Fruit fly (Drosophila melanogaster) whole organism: ENCODE results near the gene Tom40.

Experiments
- CG8478 ChIP-seq: fragments of >200 bp; optimal IDR thresholded peaks from 2 replicates; lab custom pipeline; 2018; ENCODE audit warnings: inconsistent platforms
- Dll ChIP-seq: fragments of >200 bp; optimal IDR thresholded peaks from 2 replicates; lab custom pipeline; 2017
- EcR ChIP-seq, 2 experiments: fragments of >200 bp; optimal IDR thresholded peaks; 2 replicates each; lab custom pipeline; 2017; ENCODE audit warnings: missing biosample characterization in 2 of 2, missing genetic modification characterization in 2 of 2, missing genetic modification reagents in 2 of 2
- pan ChIP-seq: fragments of >200 bp; optimal IDR thresholded peaks from 2 replicates; lab custom pipeline; 2017
- psq ChIP-seq: fragments of >200 bp; optimal IDR thresholded peaks from 2 replicates; lab custom pipeline; 2017
- usp ChIP-seq: fragments of >200 bp; optimal IDR thresholded peaks from 2 replicates; lab custom pipeline; 2017; ENCODE audit warnings: missing biosample characterization, missing genetic modification characterization, mixed read lengths

The Tom40 gene

dm6 chrX:7705175-7706097 is 31.3 kb upstream of the Tom40 start:
- TF ChIP-seq Dll (lab: Kevin White, UChicago): peak; percentile 69
- TF ChIP-seq EcR (GFP tag; optimal IDR thresholded peaks at IDR 0.05; lab: Kevin White, UChicago): peak in 1 of 2 experiments; percentile 12
- TF ChIP-seq psq (lab: Kevin White, UChicago): no peak
- TF ChIP-seq CG8478 (lab: Kevin White, UChicago): no peak
- TF ChIP-seq pan: no peak
- TF ChIP-seq usp (GFP tag; lab: Kevin White, UChicago): no peak

DNA sequence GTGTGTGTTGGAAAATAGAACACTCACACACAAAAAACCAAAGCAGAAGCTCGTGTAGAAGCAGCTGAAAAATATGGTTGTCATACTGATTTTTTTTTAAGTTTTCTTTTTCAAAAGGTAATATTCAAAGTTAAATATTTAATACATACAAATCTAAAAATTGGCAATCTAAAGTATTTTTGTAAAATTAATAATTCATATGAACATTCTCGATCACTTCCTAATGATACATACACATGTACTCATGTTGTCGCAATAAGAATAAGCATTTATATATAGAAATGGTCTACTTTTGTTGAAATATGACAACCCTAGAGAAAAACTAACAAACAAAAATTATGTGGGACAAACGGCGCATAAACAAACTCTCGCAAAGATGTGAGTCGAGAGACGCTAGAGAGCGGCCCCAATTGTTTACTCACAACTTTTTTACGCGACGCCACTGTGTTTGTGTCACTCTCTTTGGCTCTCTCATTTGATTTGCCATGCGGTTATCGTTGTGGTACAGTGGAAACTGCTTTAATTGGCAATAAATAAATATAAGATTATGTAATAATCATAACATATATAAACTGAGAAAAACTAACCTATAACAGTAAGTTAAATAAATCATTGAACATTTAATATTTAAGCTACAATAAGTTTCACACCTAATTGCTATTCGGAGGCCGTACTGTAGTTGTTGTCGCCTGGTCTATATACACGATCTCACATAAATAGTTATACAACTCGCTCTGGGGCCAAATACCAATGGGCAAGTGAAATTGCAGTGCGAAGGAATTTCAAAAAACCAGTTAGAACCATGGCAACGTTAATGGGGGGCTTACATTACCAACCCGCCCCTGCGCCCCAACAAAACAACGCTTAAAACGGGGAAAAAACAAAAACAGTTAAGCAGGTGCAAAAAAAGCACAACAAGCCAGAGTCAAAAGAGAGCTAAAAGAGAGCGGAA is 30.0 kb upstream of the Tom40 start:
- no peak for TF ChIP-seq psq (lab: Kevin White, UChicago)
- TF ChIP-seq CG8478 (lab: Kevin White, UChicago): no peak
- no peak for TF ChIP-seq EcR (GFP tag; optimal IDR thresholded peaks at IDR 0.05; lab: Kevin White, UChicago)
- no peak for TF ChIP-seq Dll (lab: Kevin White, UChicago)
- no peak for TF ChIP-seq pan
- TF ChIP-seq usp (GFP tag; lab: Kevin White, UChicago): no peak

DNA sequence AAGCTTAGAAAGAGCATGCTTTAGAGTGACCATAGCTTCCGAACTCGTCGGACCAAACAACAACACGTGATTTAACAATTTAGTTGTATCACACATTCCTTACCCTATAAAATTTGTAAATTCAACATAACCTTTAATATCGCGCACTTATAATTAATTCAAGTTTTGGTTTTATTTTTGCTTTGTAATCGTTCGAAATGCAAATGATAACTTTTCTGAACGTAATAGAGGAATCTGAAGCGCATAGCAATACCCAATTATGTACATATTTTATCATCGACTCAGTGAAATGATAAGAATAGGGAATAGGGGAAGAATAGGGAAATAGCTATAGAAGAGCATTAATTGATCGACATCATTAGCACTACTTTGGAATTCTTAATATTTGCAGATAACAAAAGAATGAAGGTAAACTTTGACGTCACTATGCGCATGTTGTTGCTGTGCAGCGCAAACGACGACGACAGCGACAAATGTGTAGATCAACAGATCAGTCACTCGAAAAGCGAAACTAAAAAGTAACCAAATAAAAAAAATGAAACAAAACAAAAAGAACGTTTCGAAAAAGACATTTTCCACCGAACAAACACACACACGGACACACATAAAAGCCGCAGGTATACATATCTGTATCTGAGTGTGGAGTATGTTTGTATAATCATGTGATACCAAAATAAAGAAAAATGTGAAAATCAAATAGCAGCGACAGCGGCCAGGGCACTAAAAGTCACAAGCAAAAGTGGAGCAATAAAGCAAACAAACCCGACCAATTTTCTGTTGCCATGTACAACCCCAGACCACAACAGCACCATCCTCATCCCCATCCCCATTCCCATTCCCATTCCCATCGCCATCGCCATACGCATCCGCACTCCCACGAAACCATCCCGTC is 29.1 kb upstream of the Tom40 start:
- TF ChIP-seq psq (lab: Kevin White, UChicago) (no peak), pan (peak; percentile 58), CG8478 (lab: Kevin White, UChicago) (no peak), EcR (GFP tag; optimal IDR thresholded peaks at IDR 0.05; lab: Kevin White, UChicago) (no peak), usp (GFP tag; lab: Kevin White, UChicago) (no peak), Dll (lab: Kevin White, UChicago) (no peak)

DNA sequence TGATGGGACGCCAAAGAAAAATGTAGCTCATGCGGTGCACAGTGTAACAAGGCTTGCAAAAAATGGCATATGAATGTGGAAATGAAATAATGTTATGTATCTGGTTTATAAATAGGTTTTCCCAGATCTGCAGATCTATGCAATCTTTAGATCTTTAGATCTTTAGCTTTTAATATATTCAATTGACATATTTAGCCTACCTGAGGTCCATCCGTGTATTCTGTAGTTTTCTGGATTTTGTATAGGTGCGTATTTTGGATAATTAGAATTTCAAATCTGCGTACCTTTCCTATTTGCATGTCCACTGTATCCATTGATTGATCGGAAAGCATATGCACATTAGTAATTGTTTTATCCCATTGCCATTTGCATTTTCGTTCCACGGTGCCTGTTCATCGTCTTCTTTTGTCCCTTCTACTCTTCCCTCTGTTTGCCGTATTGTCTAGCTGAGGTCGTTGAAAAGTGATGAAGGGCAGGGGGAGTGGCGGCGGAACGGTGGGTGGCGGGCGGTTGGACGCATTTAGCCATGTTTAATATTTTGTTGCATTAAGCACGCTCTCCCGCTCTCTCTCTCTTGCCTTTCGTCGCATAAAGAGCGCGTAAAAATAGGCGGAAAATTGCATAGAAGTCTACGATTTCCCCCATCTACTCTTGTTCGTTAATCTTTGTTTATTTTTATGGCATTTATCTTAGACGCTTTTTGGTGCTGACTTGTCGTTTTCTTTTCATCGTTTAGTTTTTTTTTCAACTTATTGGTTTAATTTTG is 27.6 kb upstream of the Tom40 start, which contains the start of gene CHES-1-like:
CHES-1-like (minus strand) TSS at position 444 of the 766 bp plus-strand sequence.
- TF ChIP-seq CG8478 (lab: Kevin White, UChicago): no peak
- TF ChIP-seq Dll (lab: Kevin White, UChicago): peak; percentile 58

DNA sequence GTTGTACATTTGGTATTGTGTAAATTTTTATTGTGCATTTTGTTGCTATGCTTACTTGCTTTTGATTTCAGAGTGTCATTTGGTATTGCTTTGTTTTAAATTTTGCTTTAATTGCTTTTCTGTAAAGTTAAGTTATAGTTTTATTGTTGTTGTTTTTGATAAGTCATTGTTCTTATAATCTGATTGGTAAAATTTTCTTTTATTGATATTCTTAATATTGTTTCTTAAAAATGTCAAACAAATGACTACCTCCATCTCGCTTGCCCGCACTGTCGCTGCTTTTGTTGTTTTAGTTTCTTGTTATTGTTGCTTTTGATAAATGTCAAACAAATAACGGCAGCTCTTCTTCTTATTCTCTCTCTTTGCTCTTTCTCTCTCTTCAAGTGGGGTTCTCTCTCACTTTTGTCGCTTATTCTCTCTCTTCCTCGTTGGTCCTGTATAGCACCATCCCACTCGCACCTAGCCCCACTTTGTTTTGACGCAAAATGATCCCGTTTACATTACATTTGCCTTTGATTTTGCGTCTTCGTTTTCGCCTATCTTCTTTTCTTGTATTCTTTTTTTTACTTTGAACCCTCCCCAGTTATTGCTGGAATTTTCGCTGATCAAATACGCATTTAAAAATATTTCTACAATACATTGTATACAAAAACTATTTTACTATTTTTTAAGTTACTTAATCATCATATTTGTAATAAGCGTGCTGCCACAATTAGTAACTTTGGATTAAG is 26.8 kb upstream of the Tom40 start:
- no peak for TF ChIP-seq usp (GFP tag; lab: Kevin White, UChicago)
- no peak for TF ChIP-seq Dll (lab: Kevin White, UChicago)
- TF ChIP-seq pan: no peak
- no peak for TF ChIP-seq EcR (GFP tag; optimal IDR thresholded peaks at IDR 0.05; lab: Kevin White, UChicago)
- no peak for TF ChIP-seq psq (lab: Kevin White, UChicago)
- no peak for TF ChIP-seq CG8478 (lab: Kevin White, UChicago)

dm6 chrX:7710439-7711154 is 26.1 kb upstream of the Tom40 start:
- TF ChIP-seq usp (GFP tag; lab: Kevin White, UChicago) (no peak), CG8478 (lab: Kevin White, UChicago) (no peak)

DNA sequence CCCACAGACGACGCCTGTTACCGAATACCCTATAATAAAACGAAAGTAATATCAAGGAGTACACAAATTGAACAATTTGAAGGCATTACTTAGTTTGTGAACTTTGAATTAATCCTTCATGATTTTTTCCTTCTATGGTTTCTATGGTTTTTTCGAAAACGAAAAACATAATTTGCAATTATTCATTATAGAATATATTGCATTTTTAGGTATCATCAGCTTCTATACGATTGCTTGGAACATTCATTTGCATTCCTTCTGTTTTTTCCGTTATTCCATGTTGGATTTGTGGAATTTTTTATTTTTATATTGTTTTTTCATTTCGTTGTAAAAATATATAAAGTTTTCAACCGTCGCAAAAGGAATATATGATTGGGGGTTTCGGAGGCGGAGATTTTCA is 21.3 kb upstream of the Tom40 start:
- no peak for TF ChIP-seq pan
- TF ChIP-seq EcR (GFP tag; optimal IDR thresholded peaks at IDR 0.05; lab: Kevin White, UChicago): no peak
- TF ChIP-seq Dll (lab: Kevin White, UChicago): no peak
- no peak for TF ChIP-seq usp (GFP tag; lab: Kevin White, UChicago)
- TF ChIP-seq CG8478 (lab: Kevin White, UChicago): no peak
- no peak for TF ChIP-seq psq (lab: Kevin White, UChicago)

DNA sequence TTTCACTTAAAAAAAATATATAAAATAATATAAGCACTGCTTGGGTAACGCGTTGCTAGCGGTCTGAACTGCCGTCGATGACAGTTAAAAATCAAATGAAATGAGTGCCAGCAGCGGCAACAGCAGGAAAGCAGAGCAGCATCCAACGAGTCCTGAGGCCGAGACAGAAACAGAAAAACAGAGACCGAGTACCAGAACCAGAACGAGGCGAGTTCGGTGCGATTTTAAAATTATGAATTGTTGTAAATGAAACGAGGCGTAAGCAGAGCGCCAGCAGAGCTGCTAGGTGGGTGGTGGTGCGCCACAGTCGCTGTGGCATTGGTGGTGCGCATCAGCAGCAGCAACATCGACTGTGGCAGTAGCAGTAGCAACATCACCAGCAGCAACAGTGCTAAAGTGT is 18.9 kb upstream of the Tom40 start, which contains the start of gene CG15478:
CG15478 (minus strand) TSS at position 101 of the 400 bp plus-strand sequence.
- TF ChIP-seq Dll (lab: Kevin White, UChicago): no peak
- TF ChIP-seq CG8478 (lab: Kevin White, UChicago): no peak
- TF ChIP-seq usp (GFP tag; lab: Kevin White, UChicago): no peak
- no peak for TF ChIP-seq pan
- no peak for TF ChIP-seq EcR (GFP tag; optimal IDR thresholded peaks at IDR 0.05; lab: Kevin White, UChicago)
- TF ChIP-seq psq (lab: Kevin White, UChicago): no peak

- TF ChIP-seq EcR (GFP tag; optimal IDR thresholded peaks at IDR 0.05; lab: Kevin White, UChicago): no peak
Measured at dm6 chrX:7721905-7722304, 14.8 kb upstream of the Tom40 start, which contains the start of gene Hira. Gene Hira, plus strand, starts transcription at chrX:7722119.
